Worm (Caenorhabditis elegans) whole organism, L4 larva: ENCODE measurements around the gene act-2.

Experiments used
- Y5F2A.4 ChIP-seq: fragments of 200-800 bp; sonication (Bioruptor generic); optimal IDR thresholded peaks from 2 replicates; lab custom pipeline; 2018; ENCODE audit warnings: mild to moderate bottlenecking, missing genetic modification characterization, missing compliant biosample characterization
- ama-1 ChIP-seq: fragments of 150-350 bp; optimal IDR thresholded peaks from 2 replicates; lab custom pipeline; 2014; ENCODE audit warnings: inconsistent platforms, mixed read lengths
- ceh-20 ChIP-seq: fragments of 200-800 bp; sonication (Bioruptor generic); IDR thresholded peaks from 2 replicates; pipeline ENCODE4 v1.3.6; 2022; ENCODE audit warnings: missing genetic modification reagents, missing genetic modification characterization, missing compliant biosample characterization
- ceh-28 ChIP-seq: fragments of 150-350 bp; optimal IDR thresholded peaks from 2 replicates; lab custom pipeline; 2014; ENCODE audit warnings: missing biosample characterization, missing genetic modification reagents, missing genetic modification characterization
- cey-2 ChIP-seq: sonication (generic microtip); optimal IDR thresholded peaks from 3 replicates; lab custom pipeline; 2017; ENCODE audit warnings: missing genetic modification characterization, mild to moderate bottlenecking, missing compliant biosample characterization, antibody characterized with exemption, borderline replicate concordance; ENCODE audit not compliant: insufficient read depth
- daf-16 ChIP-seq, 3 experiments: sonication (generic microtip); optimal IDR thresholded peaks; 2 replicates each; lab custom pipeline; 2016 to 2017; ENCODE audit warnings: missing genetic modification characterization in 3 of 3, missing genetic modification reagents in 3 of 3, mild to moderate bottlenecking in 2 of 3, missing compliant biosample characterization in 2 of 3, missing biosample characterization in 1 of 3, moderate library complexity in 1 of 3
- daf-8 ChIP-seq: fragments of 200-800 bp; sonication (Bioruptor generic); IDR thresholded peaks from 2 replicates; pipeline ENCODE4 v1.3.6; 2022; ENCODE audit warnings: missing genetic modification characterization, missing compliant biosample characterization
- dmd-6 ChIP-seq: fragments of 200-800 bp; sonication (Bioruptor generic); IDR thresholded peaks from 2 replicates; pipeline ENCODE4 v1.3.6; 2022; ENCODE audit warnings: missing genetic modification reagents, missing genetic modification characterization, missing compliant biosample characterization
- dpl-1 ChIP-seq: fragments of 150-350 bp; optimal IDR thresholded peaks from 2 replicates; lab custom pipeline; 2014; ENCODE audit warnings: missing biosample characterization, missing genetic modification reagents, missing genetic modification characterization
- duxl-1 ChIP-seq: sonication (generic microtip); optimal IDR thresholded peaks from 2 replicates; lab custom pipeline; 2016; ENCODE audit warnings: mild to moderate bottlenecking, missing genetic modification characterization, moderate library complexity, missing compliant biosample characterization; ENCODE audit not compliant: poor library complexity
- egl-43 ChIP-seq: fragments of 200-800 bp; sonication (Bioruptor generic); IDR thresholded peaks from 2 replicates; pipeline ENCODE4 v1.3.6; 2022; ENCODE audit warnings: missing genetic modification reagents, missing genetic modification characterization, missing compliant biosample characterization
- fos-1 ChIP-seq: fragments of 150-350 bp; optimal IDR thresholded peaks from 2 replicates; lab custom pipeline; 2014; ENCODE audit warnings: missing biosample characterization, missing genetic modification characterization
- gei-8 ChIP-seq: fragments of 200-800 bp; sonication (Bioruptor generic); optimal IDR thresholded peaks from 2 replicates; lab custom pipeline; 2018; ENCODE audit warnings: mild to moderate bottlenecking, missing genetic modification characterization, missing compliant biosample characterization
- hlh-11 ChIP-seq: fragments of 200-800 bp; sonication (Bioruptor generic); optimal IDR thresholded peaks from 2 replicates; lab custom pipeline; 2018; ENCODE audit warnings: mild to moderate bottlenecking, missing genetic modification characterization, missing compliant biosample characterization
- lim-7 ChIP-seq: fragments of 200-800 bp; sonication (Bioruptor generic); IDR thresholded peaks from 2 replicates; pipeline ENCODE4 v1.3.6; 2022; ENCODE audit warnings: missing genetic modification characterization, missing compliant biosample characterization
- lin-1 ChIP-seq: fragments of 200-800 bp; sonication (Bioruptor generic); IDR thresholded peaks from 2 replicates; pipeline ENCODE4 v1.3.6; 2022; ENCODE audit warnings: missing genetic modification reagents, missing genetic modification characterization, missing compliant biosample characterization
- lin-13 ChIP-seq: fragments of 150-350 bp; optimal IDR thresholded peaks from 2 replicates; lab custom pipeline; 2014; ENCODE audit warnings: missing biosample characterization, missing genetic modification reagents, missing genetic modification characterization
- lin-29 ChIP-seq: fragments of 200-800 bp; sonication (Bioruptor generic); IDR thresholded peaks from 2 replicates; pipeline ENCODE4 v1.3.6; 2022; ENCODE audit warnings: missing genetic modification reagents, missing genetic modification characterization, missing compliant biosample characterization
- lin-39 ChIP-seq: fragments of 150-350 bp; optimal IDR thresholded peaks from 2 replicates; lab custom pipeline; 2014; ENCODE audit warnings: missing biosample characterization, missing genetic modification reagents, missing genetic modification characterization
- lir-3 ChIP-seq: sonication (generic microtip); optimal IDR thresholded peaks from 2 replicates; lab custom pipeline; 2016; ENCODE audit warnings: mild to moderate bottlenecking, missing genetic modification characterization, missing compliant biosample characterization
- madf-9 ChIP-seq: fragments of 200-800 bp; sonication (Bioruptor generic); conservative IDR thresholded peaks from 2 replicates; pipeline ENCODE4 v1.3.6; 2022; ENCODE audit warnings: missing genetic modification reagents, missing genetic modification characterization, missing compliant biosample characterization
- mxl-3 ChIP-seq: fragments of 200-800 bp; sonication (Bioruptor generic); optimal IDR thresholded peaks from 2 replicates; lab custom pipeline; 2018; ENCODE audit warnings: mild to moderate bottlenecking, missing genetic modification characterization, missing compliant biosample characterization
- nhr-10 ChIP-seq: fragments of 150-350 bp; optimal IDR thresholded peaks from 2 replicates; lab custom pipeline; 2014; ENCODE audit warnings: missing biosample characterization, missing genetic modification characterization
- nhr-11 ChIP-seq: fragments of 150-350 bp; optimal IDR thresholded peaks from 2 replicates; lab custom pipeline; 2014; ENCODE audit warnings: missing biosample characterization, missing genetic modification characterization
- nhr-237 ChIP-seq: sonication (generic microtip); optimal IDR thresholded peaks from 2 replicates; lab custom pipeline; 2017; ENCODE audit warnings: missing biosample characterization, missing genetic modification characterization
- nhr-25 ChIP-seq: sonication (generic microtip); optimal IDR thresholded peaks from 2 replicates; lab custom pipeline; 2017; ENCODE audit warnings: missing genetic modification characterization, mild to moderate bottlenecking, missing compliant biosample characterization, antibody characterized with exemption, moderate library complexity, borderline replicate concordance; ENCODE audit not compliant: insufficient read depth
- nhr-28 ChIP-seq: fragments of 150-350 bp; optimal IDR thresholded peaks from 2 replicates; lab custom pipeline; 2014; ENCODE audit warnings: missing biosample characterization, missing genetic modification characterization
- nhr-6 ChIP-seq: fragments of 150-350 bp; optimal IDR thresholded peaks from 2 replicates; lab custom pipeline; 2014; ENCODE audit warnings: missing biosample characterization, missing genetic modification characterization
- nhr-76 ChIP-seq: fragments of 150-350 bp; optimal IDR thresholded peaks from 2 replicates; lab custom pipeline; 2014; ENCODE audit warnings: missing biosample characterization, missing genetic modification characterization
- nhr-77 ChIP-seq: fragments of 150-350 bp; optimal IDR thresholded peaks from 2 replicates; lab custom pipeline; 2014; ENCODE audit warnings: missing biosample characterization, missing genetic modification characterization
- saeg-2 ChIP-seq: fragments of 200-800 bp; sonication (Bioruptor generic); IDR thresholded peaks from 2 replicates; pipeline ENCODE4 v1.3.6; 2022; ENCODE audit warnings: missing genetic modification reagents, missing genetic modification characterization, missing compliant biosample characterization
- set-16 ChIP-seq: fragments of 200-800 bp; sonication (Bioruptor generic); IDR thresholded peaks from 2 replicates; pipeline ENCODE4 v1.3.6; 2022; ENCODE audit warnings: missing genetic modification reagents, missing genetic modification characterization, missing compliant biosample characterization
- skn-1 ChIP-seq: fragments of 150-350 bp; optimal IDR thresholded peaks from 2 replicates; lab custom pipeline; 2014; ENCODE audit warnings: missing biosample characterization, missing genetic modification characterization
- snpc-4 ChIP-seq: fragments of 150-350 bp; optimal IDR thresholded peaks from 2 replicates; lab custom pipeline; 2014; ENCODE audit warnings: missing biosample characterization, missing genetic modification characterization
- tra-1 ChIP-seq: fragments of 200-800 bp; sonication (Bioruptor generic); IDR thresholded peaks from 2 replicates; pipeline ENCODE4 v1.3.6; 2022; ENCODE audit warnings: missing genetic modification reagents, missing genetic modification characterization, missing compliant biosample characterization
- unc-62 ChIP-seq, 3 experiments: fragments of 150-350 bp in 1 of 3; sonication (generic microtip); optimal IDR thresholded peaks in 2 of 3; peaks in 1 of 3; 1 replicate in 1 of 3; 2 replicates in 2 of 3; lab custom pipeline; 2014 to 2017; ENCODE audit warnings: missing biosample characterization in 3 of 3, missing genetic modification characterization in 3 of 3, missing genetic modification reagents in 3 of 3, missing genotype in 1 of 3
- vab-7 ChIP-seq: fragments of 200-800 bp; sonication (Bioruptor generic); IDR thresholded peaks from 2 replicates; pipeline ENCODE4 v1.3.6; 2022; ENCODE audit warnings: missing genetic modification reagents, missing genetic modification characterization, missing compliant biosample characterization
- zfp-3 ChIP-seq: fragments of 200-800 bp; sonication (Bioruptor generic); conservative IDR thresholded peaks from 2 replicates; pipeline ENCODE4 v1.3.6; 2022; ENCODE audit warnings: missing genetic modification reagents, missing genetic modification characterization, missing compliant biosample characterization
- zip-2 ChIP-seq: fragments of 150-350 bp; optimal IDR thresholded peaks from 2 replicates; lab custom pipeline; 2014; ENCODE audit warnings: missing biosample characterization, missing genetic modification characterization

Gene act-2

DNA sequence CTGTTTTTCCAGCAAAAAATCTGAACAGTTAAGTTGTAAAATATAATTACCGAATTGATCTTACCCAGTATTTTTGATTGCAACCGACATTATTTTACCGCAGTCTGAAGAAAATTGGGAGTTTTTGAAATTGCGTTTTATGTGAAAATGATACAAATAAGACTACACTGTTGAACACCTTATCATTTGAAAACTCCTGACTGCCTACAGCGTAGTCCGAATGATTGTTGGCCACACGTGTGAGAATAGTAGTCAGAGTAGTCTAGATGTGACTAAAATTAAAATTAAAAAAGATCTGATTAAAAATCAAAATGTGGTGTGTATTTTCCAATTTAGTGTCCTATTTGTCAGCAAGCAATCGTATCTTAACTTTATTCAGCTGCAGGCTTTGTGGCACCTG lies 31.2 kb downstream of the act-2 start, which contains the start of gene dhs-18 (continued):
- TF ChIP-seq dpl-1 (GFP tag; lab: Kevin White, UChicago): no peak
- no peak for TF ChIP-seq saeg-2 (GFP tag; lab: Robert Waterston, UW)
- no peak for TF ChIP-seq snpc-4 (tag; lab: Kevin White, UChicago)
- TF ChIP-seq lin-1 (GFP tag; lab: Robert Waterston, UW): no peak
- no peak for TF ChIP-seq fos-1 (tag; lab: Kevin White, UChicago)
- TF ChIP-seq dmd-6 (GFP tag; lab: Robert Waterston, UW): peak; percentile 46
- peak in 1 of 2 experiments; percentile 66 for TF ChIP-seq unc-62 (GFP tag; optimal IDR thresholded peaks at IDR 0.05 in 1 of 2; lab: Kevin White, UChicago)
- TF ChIP-seq unc-62 (tag; optimal IDR thresholded peaks at IDR 0.05; lab: Kevin White, UChicago): no peak
- TF ChIP-seq hlh-11 (tag; lab: Kevin White, UChicago): peak; percentile 11
- TF ChIP-seq vab-7 (GFP tag; lab: Robert Waterston, UW): no peak
- TF ChIP-seq nhr-28 (tag; lab: Kevin White, UChicago): peak; percentile 96
- TF ChIP-seq zfp-3 (GFP tag; lab: Robert Waterston, UW): no peak
- TF ChIP-seq cey-2: no peak
- no peak for TF ChIP-seq nhr-76 (tag; lab: Kevin White, UChicago)
- no peak for TF ChIP-seq tra-1
- no peak for TF ChIP-seq set-16 (GFP tag; lab: Robert Waterston, UW)
- TF ChIP-seq lin-29 (GFP tag; lab: Robert Waterston, UW): no peak
- TF ChIP-seq lin-13 (GFP tag; lab: Kevin White, UChicago): no peak

DNA sequence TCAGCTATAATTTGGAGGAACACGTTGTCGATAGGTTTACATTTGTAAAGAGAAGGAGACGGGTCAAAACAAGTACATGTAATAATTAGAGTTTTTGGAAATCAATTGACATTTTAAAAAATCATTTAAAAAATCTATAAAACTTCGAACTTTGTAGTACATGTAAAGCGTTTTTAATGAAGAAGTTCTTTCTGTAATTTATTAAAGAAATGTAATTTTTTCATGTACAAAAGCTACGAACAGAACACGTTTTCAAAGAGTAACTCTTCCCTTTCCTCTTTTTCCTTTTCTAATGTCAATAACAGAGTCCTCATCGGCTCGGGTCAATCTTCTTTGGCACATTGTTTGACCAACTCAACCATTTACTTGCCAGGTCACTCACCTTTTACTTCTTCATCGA lies 34.2 kb downstream of the act-2 start, which contains the start of gene C45B11.6:
Gene C45B11.6, plus strand, starts transcription at position 301 of the 400 bp plus-strand sequence.
- TF ChIP-seq skn-1 (no peak), fos-1 (tag; lab: Kevin White, UChicago) (no peak)

DNA sequence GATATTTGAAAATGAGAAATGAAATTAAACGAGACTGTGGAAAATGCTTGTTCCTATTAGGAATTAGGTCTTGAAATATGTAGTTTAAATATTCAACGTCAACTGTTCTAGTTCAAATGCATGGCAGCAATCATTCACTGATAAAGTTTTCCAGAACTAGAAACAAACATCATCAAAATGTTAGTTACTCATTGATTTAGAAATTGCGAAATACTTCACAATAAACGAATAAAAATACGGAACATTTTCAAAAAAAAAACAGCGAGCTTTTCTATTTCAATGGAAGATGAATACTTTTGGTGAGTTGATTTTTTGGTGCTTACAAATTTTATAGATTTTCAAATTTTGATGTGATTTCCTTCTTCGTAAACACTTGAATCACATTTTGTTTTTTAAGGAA lies 35.4 kb downstream of the act-2 start, which contains the start of gene C45B11.2:
Gene C45B11.2, plus strand, starts transcription at position 173 of the 400 bp plus-strand sequence.
- TF ChIP-seq hlh-11 (tag; lab: Kevin White, UChicago): no peak
- peak; percentile 86 for TF ChIP-seq zip-2 (tag; lab: Kevin White, UChicago)
- TF ChIP-seq daf-16 (GFP tag; optimal IDR thresholded peaks at IDR 0.05; lab: Kevin White, UChicago): no peak
- peak; percentile 1 for TF ChIP-seq daf-16 (tag; optimal IDR thresholded peaks at IDR 0.05; lab: Kevin White, UChicago)

DNA sequence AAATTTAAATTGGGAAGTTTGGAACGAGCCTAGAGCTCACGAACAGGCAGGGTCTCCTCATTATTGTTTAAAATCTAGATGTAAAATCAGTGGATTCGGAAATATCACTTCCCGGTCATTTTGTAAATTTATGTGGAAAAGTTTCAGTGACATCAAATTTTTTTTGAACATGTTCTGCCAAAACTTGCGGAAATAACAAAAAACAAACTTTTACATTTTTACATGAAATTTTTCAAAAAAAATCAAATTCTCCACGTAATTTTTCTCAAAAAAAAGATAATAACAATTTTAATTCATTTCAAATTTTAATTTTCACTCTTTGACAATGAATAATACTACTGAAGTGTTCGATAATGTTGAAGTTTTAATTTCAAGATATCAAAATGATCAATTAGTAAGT lies 36.5 kb downstream of the act-2 start, which contains the start of gene C45B11.5:
Gene C45B11.5, plus strand, starts transcription at position 301 of the 400 bp plus-strand sequence.
- TF ChIP-seq gei-8 (GFP tag; lab: Kevin White, UChicago) (no peak), Y5F2A.4 (GFP tag; lab: Kevin White, UChicago) (no peak), nhr-11 (tag; lab: Kevin White, UChicago) (no peak), lim-7 (GFP tag; lab: Robert Waterston, UW) (no peak), ceh-20 (GFP tag; lab: Robert Waterston, UW) (no peak), nhr-10 (tag; lab: Kevin White, UChicago) (no peak), mxl-3 (GFP tag; lab: Kevin White, UChicago) (no peak), tra-1 (no peak), ama-1 (lab: Kevin White, UChicago) (no peak)
- TF ChIP-seq, all 104 proteins: peak for 0

DNA sequence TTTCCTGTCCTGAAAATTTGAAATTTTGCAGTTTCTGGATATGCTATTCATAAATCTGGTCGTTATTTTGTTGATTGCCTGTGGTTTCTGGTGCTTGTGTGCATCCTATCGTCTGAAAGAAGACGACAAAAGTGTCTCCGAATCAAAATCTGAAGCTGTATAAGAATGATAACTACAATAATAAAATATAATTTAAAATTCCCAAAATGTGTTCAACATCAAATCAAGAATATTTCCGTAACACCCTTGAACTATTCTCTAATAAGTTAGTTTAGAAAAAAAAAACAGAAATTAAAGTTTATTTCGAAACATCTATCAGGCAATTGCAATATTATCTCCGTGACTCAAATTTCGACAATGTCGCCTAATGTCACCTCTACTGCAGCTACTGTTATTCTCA lies 37.5 kb downstream of the act-2 start, which contains the start of gene C45B11.8:
Gene C45B11.8, plus strand, starts transcription at position 301 of the 400 bp plus-strand sequence.
- TF ChIP-seq lin-39 (tag; lab: Kevin White, UChicago) (no peak), ceh-20 (GFP tag; lab: Robert Waterston, UW) (no peak), nhr-6 (no peak)
- TF ChIP-seq, all 104 proteins: peak for 0

DNA sequence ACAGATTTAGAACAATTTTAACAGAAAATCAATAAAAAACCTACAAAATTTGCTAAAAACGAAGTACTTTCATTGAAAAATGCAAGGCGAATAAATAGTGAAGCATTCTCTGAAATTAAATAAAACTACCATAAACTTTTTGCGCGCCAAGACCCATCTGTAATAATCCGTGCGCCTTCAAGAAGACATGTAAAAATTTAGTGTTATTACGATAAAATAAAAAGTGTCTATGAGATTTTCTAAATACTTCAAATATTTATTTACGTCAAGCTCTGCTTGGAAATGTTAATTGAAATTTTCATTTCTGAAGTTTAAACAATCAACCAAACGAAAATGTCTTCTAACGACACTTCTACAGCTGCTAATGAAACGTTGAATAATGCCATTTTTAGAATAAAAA lies 37.9 kb downstream of the act-2 start, which contains the start of gene C45B11.9:
Gene C45B11.9, plus strand, starts transcription at position 301 of the 400 bp plus-strand sequence.
- no peak for TF ChIP-seq duxl-1 (tag; lab: Kevin White, UChicago)
- no peak for TF ChIP-seq lir-3 (tag; lab: Kevin White, UChicago)
- no peak for TF ChIP-seq nhr-77 (tag; lab: Kevin White, UChicago)
- no peak for TF ChIP-seq nhr-237 (tag; lab: Kevin White, UChicago)
- TF ChIP-seq ceh-28 (tag; lab: Kevin White, UChicago): no peak
- TF ChIP-seq nhr-25 (tag; lab: Kevin White, UChicago): no peak
- TF ChIP-seq unc-62 (GFP tag; optimal IDR thresholded peaks at IDR 0.05 in 1 of 2; lab: Kevin White, UChicago): no peak
- no peak for TF ChIP-seq unc-62 (tag; optimal IDR thresholded peaks at IDR 0.05; lab: Kevin White, UChicago)
- no peak for TF ChIP-seq lin-39 (tag; lab: Kevin White, UChicago)
- no peak for TF ChIP-seq madf-9 (GFP tag; lab: Robert Waterston, UW)
- no peak for TF ChIP-seq egl-43 (GFP tag; lab: Robert Waterston, UW)
- no peak for TF ChIP-seq daf-8
- TF ChIP-seq nhr-76 (tag; lab: Kevin White, UChicago): no peak
- TF ChIP-seq, all 104 proteins: peak for 0
